Worm (Caenorhabditis elegans) whole organism, L4 larva: ENCODE results near the gene C01B10.3.
A peak's percentile ranks its signal among the peaks of the same experiment; 100 is the strongest.

Source experiments
- Y105C5A.15 ChIP-seq: fragments of 200-800 bp; sonication (Bioruptor generic); IDR thresholded peaks from 2 replicates; pipeline ENCODE4 v1.3.6; 2022; ENCODE audit warnings: missing genetic modification characterization, missing compliant biosample characterization
- ZK337.2 ChIP-seq: fragments of 200-800 bp; sonication (Bioruptor generic); IDR thresholded peaks from 2 replicates; pipeline ENCODE4 v1.3.6; 2022; ENCODE audit warnings: missing genetic modification reagents, missing genetic modification characterization, missing compliant biosample characterization
- ZK546.5 ChIP-seq, 2 experiments: sonication (generic microtip); optimal IDR thresholded peaks; 2 replicates each; lab custom pipeline; 2017; ENCODE audit warnings: missing biosample characterization in 2 of 2, missing genetic modification characterization in 2 of 2
- aha-1 ChIP-seq: fragments of 150-350 bp; peaks from one replicate; lab custom pipeline; 2014; ENCODE audit warnings: missing biosample characterization, missing genetic modification characterization
- aly-2 ChIP-seq: sonication (generic microtip); optimal IDR thresholded peaks from 2 replicates; lab custom pipeline; 2018; ENCODE audit warnings: missing biosample characterization, missing genetic modification characterization
- ceh-32 ChIP-seq: sonication (generic microtip); optimal IDR thresholded peaks from 2 replicates; lab custom pipeline; 2016; ENCODE audit warnings: mild to moderate bottlenecking, missing genetic modification characterization, missing compliant biosample characterization; ENCODE audit not compliant: poor library complexity
- ceh-44 ChIP-seq: fragments of 200-800 bp; sonication (Bioruptor generic); IDR thresholded peaks from 2 replicates; pipeline ENCODE4 v1.3.6; 2022; ENCODE audit warnings: missing genetic modification reagents, missing genetic modification characterization, missing compliant biosample characterization
- ceh-62 ChIP-seq: sonication (generic microtip); optimal IDR thresholded peaks from 2 replicates; lab custom pipeline; 2017; ENCODE audit warnings: missing biosample characterization, missing genetic modification characterization
- cey-2 ChIP-seq: sonication (generic microtip); optimal IDR thresholded peaks from 3 replicates; lab custom pipeline; 2017; ENCODE audit warnings: missing genetic modification characterization, mild to moderate bottlenecking, missing compliant biosample characterization, antibody characterized with exemption, borderline replicate concordance; ENCODE audit not compliant: insufficient read depth
- daf-8 ChIP-seq: fragments of 200-800 bp; sonication (Bioruptor generic); IDR thresholded peaks from 2 replicates; pipeline ENCODE4 v1.3.6; 2022; ENCODE audit warnings: missing genetic modification characterization, missing compliant biosample characterization
- dmd-8 ChIP-seq: fragments of 200-800 bp; sonication (Bioruptor generic); IDR thresholded peaks from 2 replicates; pipeline ENCODE4 v1.3.6; 2022; ENCODE audit warnings: missing genetic modification characterization, missing compliant biosample characterization
- dve-1 ChIP-seq: sonication (generic microtip); optimal IDR thresholded peaks from 2 replicates; lab custom pipeline; 2017; ENCODE audit warnings: antibody characterized with exemption, mild to moderate bottlenecking, missing genetic modification characterization, missing compliant biosample characterization; ENCODE audit not compliant: insufficient read depth
- gei-8 ChIP-seq: fragments of 200-800 bp; sonication (Bioruptor generic); optimal IDR thresholded peaks from 2 replicates; lab custom pipeline; 2018; ENCODE audit warnings: mild to moderate bottlenecking, missing genetic modification characterization, missing compliant biosample characterization
- hif-1 ChIP-seq, 2 experiments: sonication (generic microtip); optimal IDR thresholded peaks; 2 replicates each; lab custom pipeline; 2016 to 2017; ENCODE audit warnings: missing compliant biosample characterization in 2 of 2, missing genetic modification characterization in 2 of 2, missing genetic modification reagents in 2 of 2, missing genotype in 2 of 2, mild to moderate bottlenecking in 1 of 2
- hlh-11 ChIP-seq: fragments of 200-800 bp; sonication (Bioruptor generic); optimal IDR thresholded peaks from 2 replicates; lab custom pipeline; 2018; ENCODE audit warnings: mild to moderate bottlenecking, missing genetic modification characterization, missing compliant biosample characterization
- hlh-30 ChIP-seq: sonication (generic microtip); optimal IDR thresholded peaks from 2 replicates; lab custom pipeline; 2017; ENCODE audit warnings: antibody characterized with exemption, mild to moderate bottlenecking, missing genetic modification characterization, missing compliant biosample characterization; ENCODE audit not compliant: insufficient read depth
- lir-3 ChIP-seq: sonication (generic microtip); optimal IDR thresholded peaks from 2 replicates; lab custom pipeline; 2016; ENCODE audit warnings: mild to moderate bottlenecking, missing genetic modification characterization, missing compliant biosample characterization
- lsy-2 ChIP-seq, 2 experiments: fragments of 150-350 bp in 1 of 2; sonication (generic microtip) in 1 of 2; optimal IDR thresholded peaks; 2 replicates each; lab custom pipeline; 2014 to 2017; ENCODE audit warnings: missing biosample characterization in 2 of 2, missing genetic modification characterization in 2 of 2
- mdl-1 ChIP-seq, 2 experiments: fragments of 150-350 bp in 1 of 2; sonication (generic microtip) in 1 of 2; optimal IDR thresholded peaks; 2 replicates each; lab custom pipeline; 2014 to 2017; ENCODE audit warnings: missing biosample characterization in 2 of 2, missing genetic modification characterization in 2 of 2
- mdt-29 ChIP-seq: fragments of 200-800 bp; sonication (Bioruptor generic); IDR thresholded peaks from 2 replicates; pipeline ENCODE4 v1.3.6; 2022; ENCODE audit warnings: missing genetic modification reagents, missing genetic modification characterization, missing compliant biosample characterization
- mep-1 ChIP-seq: fragments of 150-350 bp; sonication (generic microtip); optimal IDR thresholded peaks from 3 replicates; lab custom pipeline; 2014; ENCODE audit warnings: missing biosample characterization, missing genetic modification characterization
- mxl-3 ChIP-seq: fragments of 200-800 bp; sonication (Bioruptor generic); optimal IDR thresholded peaks from 2 replicates; lab custom pipeline; 2018; ENCODE audit warnings: mild to moderate bottlenecking, missing genetic modification characterization, missing compliant biosample characterization
- nhr-28 ChIP-seq: fragments of 150-350 bp; optimal IDR thresholded peaks from 2 replicates; lab custom pipeline; 2014; ENCODE audit warnings: missing biosample characterization, missing genetic modification characterization
- nhr-48 ChIP-seq: sonication (generic microtip); optimal IDR thresholded peaks from 2 replicates; lab custom pipeline; 2016; ENCODE audit warnings: mild to moderate bottlenecking, missing genetic modification characterization, missing compliant biosample characterization
- nhr-77 ChIP-seq: fragments of 150-350 bp; optimal IDR thresholded peaks from 2 replicates; lab custom pipeline; 2014; ENCODE audit warnings: missing biosample characterization, missing genetic modification characterization
- rbr-2 ChIP-seq: sonication (generic microtip); optimal IDR thresholded peaks from 2 replicates; lab custom pipeline; 2016; ENCODE audit warnings: missing genotype, missing genetic modification characterization, missing compliant biosample characterization
- set-16 ChIP-seq: fragments of 200-800 bp; sonication (Bioruptor generic); IDR thresholded peaks from 2 replicates; pipeline ENCODE4 v1.3.6; 2022; ENCODE audit warnings: missing genetic modification reagents, missing genetic modification characterization, missing compliant biosample characterization
- snpc-1.2 ChIP-seq: fragments of 200-800 bp; sonication (Bioruptor generic); IDR thresholded peaks from 2 replicates; pipeline ENCODE4 v1.3.6; 2022; ENCODE audit warnings: missing genetic modification reagents, missing genetic modification characterization, missing compliant biosample characterization
- spr-1 ChIP-seq: sonication (generic microtip); optimal IDR thresholded peaks from 2 replicates; lab custom pipeline; 2016; ENCODE audit warnings: mild to moderate bottlenecking, missing genetic modification characterization, missing compliant biosample characterization
- tag-97 ChIP-seq: fragments of 200-800 bp; sonication (Bioruptor generic); IDR thresholded peaks from 2 replicates; pipeline ENCODE4 v1.3.6; 2022; ENCODE audit warnings: missing genetic modification characterization, missing compliant biosample characterization
- unc-39 ChIP-seq: sonication (generic microtip); optimal IDR thresholded peaks from 2 replicates; lab custom pipeline; 2017; ENCODE audit warnings: missing biosample characterization, missing genetic modification characterization
- unc-62 ChIP-seq, 3 experiments: fragments of 150-350 bp in 1 of 3; sonication (generic microtip); optimal IDR thresholded peaks in 2 of 3; peaks in 1 of 3; 1 replicate in 1 of 3; 2 replicates in 2 of 3; lab custom pipeline; 2014 to 2017; ENCODE audit warnings: missing biosample characterization in 3 of 3, missing genetic modification characterization in 3 of 3, missing genetic modification reagents in 3 of 3, missing genotype in 1 of 3
- zag-1 ChIP-seq: fragments of 150-350 bp; optimal IDR thresholded peaks from 2 replicates; lab custom pipeline; 2014; ENCODE audit warnings: missing biosample characterization, missing genetic modification characterization
- zfp-2 ChIP-seq: sonication (generic microtip); optimal IDR thresholded peaks from 2 replicates; lab custom pipeline; 2016; ENCODE audit warnings: mild to moderate bottlenecking, missing genetic modification characterization, missing compliant biosample characterization

C01B10.3 gene

ce11 chrIV:6655747-6656146, 34.6 kb upstream of the C01B10.3 start:
- TF ChIP-seq nhr-77 (no peak), mxl-3 (GFP tag; lab: Kevin White, UChicago) (peak; percentile 73), hlh-30 (peak; percentile 36), mdl-1 (tag; optimal IDR thresholded peaks at IDR 0.05; lab: Kevin White, UChicago) (peak in 1 of 2 experiments; percentile 46), aly-2 (tag; lab: Kevin White, UChicago) (no peak), nhr-28 (tag; lab: Kevin White, UChicago) (peak; percentile 60), ceh-44 (no peak), hlh-11 (tag; lab: Kevin White, UChicago) (peak; percentile 28), aha-1 (peak; percentile 2), rbr-2 (tag; lab: Kevin White, UChicago) (no peak), zag-1 (tag; lab: Kevin White, UChicago) (no peak)

- TF ChIP-seq zfp-2 (tag; lab: Kevin White, UChicago) (no peak), daf-8 (GFP tag; lab: Robert Waterston, UW) (no peak), gei-8 (GFP tag; lab: Kevin White, UChicago) (no peak), nhr-28 (tag; lab: Kevin White, UChicago) (peak; percentile 50), cey-2 (peak; percentile 31), set-16 (GFP tag; lab: Robert Waterston, UW) (no peak), mxl-3 (GFP tag; lab: Kevin White, UChicago) (peak; percentile 21), nhr-48 (tag; lab: Kevin White, UChicago) (peak; percentile 39), spr-1 (peak; percentile 11), unc-39 (tag; lab: Kevin White, UChicago) (no peak), hlh-11 (tag; lab: Kevin White, UChicago) (peak; percentile 61), tag-97 (no peak), ZK337.2 (GFP tag; lab: Robert Waterston, UW) (no peak)
These were observed 32.6 kb upstream of the C01B10.3 start for ce11 chrIV:6653663-6654201.

DNA sequence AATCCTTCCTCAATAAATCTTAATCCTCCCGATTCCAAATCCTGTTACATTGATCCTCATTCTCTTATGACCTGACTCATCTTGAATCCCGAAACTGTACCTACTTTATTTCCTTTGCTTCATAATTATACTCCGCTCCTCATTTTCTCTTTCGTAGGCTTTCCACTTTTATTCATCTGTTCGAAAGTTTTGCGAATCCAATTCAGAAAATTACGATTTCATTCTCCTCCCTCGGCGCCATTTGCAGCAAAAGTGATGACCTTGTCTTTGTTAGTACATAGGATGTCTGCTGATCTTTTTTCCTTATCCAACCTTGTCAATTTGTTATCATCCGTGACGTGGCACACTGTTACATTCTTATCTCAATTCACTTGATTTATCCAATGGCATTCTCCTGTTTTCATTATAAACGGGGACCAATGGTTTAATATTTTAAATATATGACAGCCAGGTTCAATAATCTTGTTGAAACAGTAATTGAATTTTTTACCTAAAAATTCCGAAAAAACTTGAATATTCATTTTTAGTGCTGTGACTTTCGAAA, 31.4 kb upstream of the C01B10.3 start:
- peak; percentile 20 for TF ChIP-seq nhr-28 (tag; lab: Kevin White, UChicago)
- no peak for TF ChIP-seq ZK337.2 (GFP tag; lab: Robert Waterston, UW)

- TF ChIP-seq rbr-2 (tag; lab: Kevin White, UChicago) (peak; percentile 19), spr-1 (no peak), ZK546.5 (tag; optimal IDR thresholded peaks at IDR 0.05; lab: Kevin White, UChicago) (no peak), ceh-62 (tag; lab: Kevin White, UChicago) (no peak), lsy-2 (tag; optimal IDR thresholded peaks at IDR 0.05; lab: Kevin White, UChicago) (peak in 1 of 2 experiments; percentile 32)
- TF ChIP-seq, all 104 proteins: peak for 2
These were observed 27.5 kb upstream of the C01B10.3 start for ce11 chrIV:6648625-6649024.

ce11 chrIV:6646905-6647304, 25.8 kb upstream of the C01B10.3 start:
- TF ChIP-seq mdt-29 (GFP tag; lab: Robert Waterston, UW) (no peak), hif-1 (tag; optimal IDR thresholded peaks at IDR 0.05; lab: Kevin White, UChicago) (no peak), lir-3 (tag; lab: Kevin White, UChicago) (no peak), Y105C5A.15 (GFP tag; lab: Robert Waterston, UW) (no peak)

- TF ChIP-seq mep-1 (tag; lab: Kevin White, UChicago) (peak; percentile 62), unc-62 (GFP tag; optimal IDR thresholded peaks at IDR 0.05 in 1 of 2; lab: Kevin White, UChicago) (peak in 1 of 2 experiments; percentile 70), unc-62 (tag; optimal IDR thresholded peaks at IDR 0.05; lab: Kevin White, UChicago) (no peak), dmd-8 (GFP tag; lab: Robert Waterston, UW) (no peak), dve-1 (tag; lab: Kevin White, UChicago) (peak; percentile 35), nhr-28 (tag; lab: Kevin White, UChicago) (peak; percentile 3), hlh-30 (peak; percentile 81), aha-1 (peak; percentile 19), hlh-11 (tag; lab: Kevin White, UChicago) (peak; percentile 47), snpc-1.2 (GFP tag; lab: Robert Waterston, UW) (no peak), ceh-32 (tag; lab: Kevin White, UChicago) (no peak), lsy-2 (tag; optimal IDR thresholded peaks at IDR 0.05; lab: Kevin White, UChicago) (peak in 1 of 2 experiments; percentile 35)
These were observed 24.9 kb upstream of the C01B10.3 start, which contains the start of gene hil-7 for ce11 chrIV:6645867-6646655. Gene hil-7, plus strand, starts transcription at chrIV:6646312.
